Worm (Caenorhabditis elegans) whole organism, L4 larva: Measurements from ENCODE around the gene rbm-26.

Experiments
- F10B5.3 ChIP-seq: sonication (generic microtip); optimal IDR thresholded peaks from 2 replicates; lab custom pipeline; 2016; ENCODE audit warnings: mild to moderate bottlenecking, missing genetic modification characterization, missing compliant biosample characterization
- R02D3.7 ChIP-seq: fragments of 150-350 bp; sonication (generic microtip); optimal IDR thresholded peaks from 3 replicates; lab custom pipeline; 2014; ENCODE audit warnings: missing biosample characterization, missing genetic modification characterization
- T20F7.1 ChIP-seq: fragments of 200-800 bp; sonication (Bioruptor generic); optimal IDR thresholded peaks from 2 replicates; lab custom pipeline; 2018; ENCODE audit warnings: mild to moderate bottlenecking, missing genetic modification characterization, missing compliant biosample characterization
- T26A8.4 ChIP-seq: fragments of 200-800 bp; sonication (Bioruptor generic); IDR thresholded peaks from 2 replicates; pipeline ENCODE4 v1.3.6; 2022; ENCODE audit warnings: missing genetic modification characterization, missing compliant biosample characterization
- Y5F2A.4 ChIP-seq: fragments of 200-800 bp; sonication (Bioruptor generic); optimal IDR thresholded peaks from 2 replicates; lab custom pipeline; 2018; ENCODE audit warnings: mild to moderate bottlenecking, missing genetic modification characterization, missing compliant biosample characterization
- Y75B8A.6 ChIP-seq: fragments of 200-800 bp; sonication (Bioruptor generic); IDR thresholded peaks from 2 replicates; pipeline ENCODE4 v1.3.6; 2022; ENCODE audit warnings: missing genetic modification reagents, missing genetic modification characterization, missing compliant biosample characterization
- ZK337.2 ChIP-seq: fragments of 200-800 bp; sonication (Bioruptor generic); IDR thresholded peaks from 2 replicates; pipeline ENCODE4 v1.3.6; 2022; ENCODE audit warnings: missing genetic modification reagents, missing genetic modification characterization, missing compliant biosample characterization
- aha-1 ChIP-seq: fragments of 150-350 bp; peaks from one replicate; lab custom pipeline; 2014; ENCODE audit warnings: missing biosample characterization, missing genetic modification characterization
- ama-1 ChIP-seq: fragments of 150-350 bp; optimal IDR thresholded peaks from 2 replicates; lab custom pipeline; 2014; ENCODE audit warnings: inconsistent platforms, mixed read lengths
- arid-1 ChIP-seq: fragments of 200-800 bp; sonication (Bioruptor generic); conservative IDR thresholded peaks from 2 replicates; pipeline ENCODE4 v1.3.6; 2022; ENCODE audit warnings: missing genetic modification reagents, missing genetic modification characterization, missing compliant biosample characterization
- ceh-20 ChIP-seq: fragments of 200-800 bp; sonication (Bioruptor generic); IDR thresholded peaks from 2 replicates; pipeline ENCODE4 v1.3.6; 2022; ENCODE audit warnings: missing genetic modification reagents, missing genetic modification characterization, missing compliant biosample characterization
- ceh-28 ChIP-seq: fragments of 150-350 bp; optimal IDR thresholded peaks from 2 replicates; lab custom pipeline; 2014; ENCODE audit warnings: missing biosample characterization, missing genetic modification reagents, missing genetic modification characterization
- ceh-32 ChIP-seq: sonication (generic microtip); optimal IDR thresholded peaks from 2 replicates; lab custom pipeline; 2016; ENCODE audit warnings: mild to moderate bottlenecking, missing genetic modification characterization, missing compliant biosample characterization; ENCODE audit not compliant: poor library complexity
- ceh-44 ChIP-seq: fragments of 200-800 bp; sonication (Bioruptor generic); IDR thresholded peaks from 2 replicates; pipeline ENCODE4 v1.3.6; 2022; ENCODE audit warnings: missing genetic modification reagents, missing genetic modification characterization, missing compliant biosample characterization
- ceh-62 ChIP-seq: sonication (generic microtip); optimal IDR thresholded peaks from 2 replicates; lab custom pipeline; 2017; ENCODE audit warnings: missing biosample characterization, missing genetic modification characterization
- ces-1 ChIP-seq: fragments of 150-350 bp; sonication (generic microtip); optimal IDR thresholded peaks from 4 replicates; lab custom pipeline; 2014; ENCODE audit warnings: missing biosample characterization, missing genetic modification reagents, missing genetic modification characterization
- ctbp-1 ChIP-seq: fragments of 200-800 bp; sonication (Bioruptor generic); IDR thresholded peaks from 2 replicates; pipeline ENCODE4 v1.3.6; 2022; ENCODE audit warnings: missing genetic modification reagents, missing genetic modification characterization, missing compliant biosample characterization
- daf-16 ChIP-seq, 3 experiments: sonication (generic microtip); optimal IDR thresholded peaks; 2 replicates each; lab custom pipeline; 2016 to 2017; ENCODE audit warnings: missing genetic modification characterization in 3 of 3, missing genetic modification reagents in 3 of 3, mild to moderate bottlenecking in 2 of 3, missing compliant biosample characterization in 2 of 3, missing biosample characterization in 1 of 3, moderate library complexity in 1 of 3
- daf-8 ChIP-seq: fragments of 200-800 bp; sonication (Bioruptor generic); IDR thresholded peaks from 2 replicates; pipeline ENCODE4 v1.3.6; 2022; ENCODE audit warnings: missing genetic modification characterization, missing compliant biosample characterization
- dmd-8 ChIP-seq: fragments of 200-800 bp; sonication (Bioruptor generic); IDR thresholded peaks from 2 replicates; pipeline ENCODE4 v1.3.6; 2022; ENCODE audit warnings: missing genetic modification characterization, missing compliant biosample characterization
- dmd-9 ChIP-seq: fragments of 200-800 bp; sonication (Bioruptor generic); IDR thresholded peaks from 2 replicates; pipeline ENCODE4 v1.3.6; 2022; ENCODE audit warnings: missing genetic modification reagents, missing genetic modification characterization, missing compliant biosample characterization
- dpl-1 ChIP-seq: fragments of 150-350 bp; optimal IDR thresholded peaks from 2 replicates; lab custom pipeline; 2014; ENCODE audit warnings: missing biosample characterization, missing genetic modification reagents, missing genetic modification characterization
- egl-27 ChIP-seq: sonication (generic microtip); optimal IDR thresholded peaks from 3 replicates; lab custom pipeline; 2017; ENCODE audit warnings: missing biosample characterization, missing genetic modification reagents, missing genetic modification characterization
- fkh-10 ChIP-seq: fragments of 150-350 bp; optimal IDR thresholded peaks from 2 replicates; lab custom pipeline; 2014; ENCODE audit warnings: missing biosample characterization, missing genetic modification reagents, missing genetic modification characterization
- gei-8 ChIP-seq: fragments of 200-800 bp; sonication (Bioruptor generic); optimal IDR thresholded peaks from 2 replicates; lab custom pipeline; 2018; ENCODE audit warnings: mild to moderate bottlenecking, missing genetic modification characterization, missing compliant biosample characterization
- hlh-30 ChIP-seq: sonication (generic microtip); optimal IDR thresholded peaks from 2 replicates; lab custom pipeline; 2017; ENCODE audit warnings: antibody characterized with exemption, mild to moderate bottlenecking, missing genetic modification characterization, missing compliant biosample characterization; ENCODE audit not compliant: insufficient read depth
- jun-1 ChIP-seq: fragments of 150-350 bp; optimal IDR thresholded peaks from 2 replicates; lab custom pipeline; 2014; ENCODE audit warnings: missing biosample characterization, missing genetic modification reagents, missing genetic modification characterization
- lim-7 ChIP-seq: fragments of 200-800 bp; sonication (Bioruptor generic); IDR thresholded peaks from 2 replicates; pipeline ENCODE4 v1.3.6; 2022; ENCODE audit warnings: missing genetic modification characterization, missing compliant biosample characterization
- lin-15B ChIP-seq: fragments of 150-350 bp; sonication (generic microtip); optimal IDR thresholded peaks from 3 replicates; lab custom pipeline; 2014; ENCODE audit warnings: missing biosample characterization, missing genetic modification characterization
- lin-38 ChIP-seq: fragments of 200-800 bp; sonication (Bioruptor generic); IDR thresholded peaks from 2 replicates; pipeline ENCODE4 v1.3.6; 2022; ENCODE audit warnings: missing genetic modification reagents, missing genetic modification characterization, missing compliant biosample characterization
- lir-3 ChIP-seq: sonication (generic microtip); optimal IDR thresholded peaks from 2 replicates; lab custom pipeline; 2016; ENCODE audit warnings: mild to moderate bottlenecking, missing genetic modification characterization, missing compliant biosample characterization
- lsy-2 ChIP-seq, 2 experiments: fragments of 150-350 bp in 1 of 2; sonication (generic microtip) in 1 of 2; optimal IDR thresholded peaks; 2 replicates each; lab custom pipeline; 2014 to 2017; ENCODE audit warnings: missing biosample characterization in 2 of 2, missing genetic modification characterization in 2 of 2
- madf-9 ChIP-seq: fragments of 200-800 bp; sonication (Bioruptor generic); conservative IDR thresholded peaks from 2 replicates; pipeline ENCODE4 v1.3.6; 2022; ENCODE audit warnings: missing genetic modification reagents, missing genetic modification characterization, missing compliant biosample characterization
- mep-1 ChIP-seq: fragments of 150-350 bp; sonication (generic microtip); optimal IDR thresholded peaks from 3 replicates; lab custom pipeline; 2014; ENCODE audit warnings: missing biosample characterization, missing genetic modification characterization
- mes-2 ChIP-seq: sonication (generic microtip); optimal IDR thresholded peaks from 2 replicates; lab custom pipeline; 2016; ENCODE audit warnings: missing genotype, mild to moderate bottlenecking, missing genetic modification characterization, missing compliant biosample characterization; ENCODE audit not compliant: poor library complexity, severe bottlenecking
- nhr-10 ChIP-seq: fragments of 150-350 bp; optimal IDR thresholded peaks from 2 replicates; lab custom pipeline; 2014; ENCODE audit warnings: missing biosample characterization, missing genetic modification characterization
- nhr-11 ChIP-seq: fragments of 150-350 bp; optimal IDR thresholded peaks from 2 replicates; lab custom pipeline; 2014; ENCODE audit warnings: missing biosample characterization, missing genetic modification characterization
- nhr-41 ChIP-seq: fragments of 200-800 bp; sonication (Bioruptor generic); IDR thresholded peaks from 2 replicates; pipeline ENCODE4 v1.3.6; 2022; ENCODE audit warnings: missing genetic modification reagents, missing genetic modification characterization, missing compliant biosample characterization
- nhr-48 ChIP-seq: sonication (generic microtip); optimal IDR thresholded peaks from 2 replicates; lab custom pipeline; 2016; ENCODE audit warnings: mild to moderate bottlenecking, missing genetic modification characterization, missing compliant biosample characterization
- nhr-6 ChIP-seq: fragments of 150-350 bp; optimal IDR thresholded peaks from 2 replicates; lab custom pipeline; 2014; ENCODE audit warnings: missing biosample characterization, missing genetic modification characterization
- nhr-76 ChIP-seq: fragments of 150-350 bp; optimal IDR thresholded peaks from 2 replicates; lab custom pipeline; 2014; ENCODE audit warnings: missing biosample characterization, missing genetic modification characterization
- pqm-1 ChIP-seq: sonication (generic microtip); optimal IDR thresholded peaks from 2 replicates; lab custom pipeline; 2017; ENCODE audit warnings: missing biosample characterization, missing genetic modification characterization
- saeg-2 ChIP-seq: fragments of 200-800 bp; sonication (Bioruptor generic); IDR thresholded peaks from 2 replicates; pipeline ENCODE4 v1.3.6; 2022; ENCODE audit warnings: missing genetic modification reagents, missing genetic modification characterization, missing compliant biosample characterization
- set-16 ChIP-seq: fragments of 200-800 bp; sonication (Bioruptor generic); IDR thresholded peaks from 2 replicates; pipeline ENCODE4 v1.3.6; 2022; ENCODE audit warnings: missing genetic modification reagents, missing genetic modification characterization, missing compliant biosample characterization
- skn-1 ChIP-seq: fragments of 150-350 bp; optimal IDR thresholded peaks from 2 replicates; lab custom pipeline; 2014; ENCODE audit warnings: missing biosample characterization, missing genetic modification characterization
- snpc-1.2 ChIP-seq: fragments of 200-800 bp; sonication (Bioruptor generic); IDR thresholded peaks from 2 replicates; pipeline ENCODE4 v1.3.6; 2022; ENCODE audit warnings: missing genetic modification reagents, missing genetic modification characterization, missing compliant biosample characterization
- spr-1 ChIP-seq: sonication (generic microtip); optimal IDR thresholded peaks from 2 replicates; lab custom pipeline; 2016; ENCODE audit warnings: mild to moderate bottlenecking, missing genetic modification characterization, missing compliant biosample characterization
- tra-1 ChIP-seq: fragments of 200-800 bp; sonication (Bioruptor generic); IDR thresholded peaks from 2 replicates; pipeline ENCODE4 v1.3.6; 2022; ENCODE audit warnings: missing genetic modification reagents, missing genetic modification characterization, missing compliant biosample characterization
- zag-1 ChIP-seq: fragments of 150-350 bp; optimal IDR thresholded peaks from 2 replicates; lab custom pipeline; 2014; ENCODE audit warnings: missing biosample characterization, missing genetic modification characterization
- ztf-11 ChIP-seq: fragments of 150-350 bp; optimal IDR thresholded peaks from 2 replicates; lab custom pipeline; 2014; ENCODE audit warnings: missing biosample characterization, missing genetic modification characterization
- ztf-7 ChIP-seq: fragments of 150-350 bp; optimal IDR thresholded peaks from 2 replicates; lab custom pipeline; 2014; ENCODE audit warnings: missing biosample characterization, missing genetic modification characterization

Gene rbm-26

DNA sequence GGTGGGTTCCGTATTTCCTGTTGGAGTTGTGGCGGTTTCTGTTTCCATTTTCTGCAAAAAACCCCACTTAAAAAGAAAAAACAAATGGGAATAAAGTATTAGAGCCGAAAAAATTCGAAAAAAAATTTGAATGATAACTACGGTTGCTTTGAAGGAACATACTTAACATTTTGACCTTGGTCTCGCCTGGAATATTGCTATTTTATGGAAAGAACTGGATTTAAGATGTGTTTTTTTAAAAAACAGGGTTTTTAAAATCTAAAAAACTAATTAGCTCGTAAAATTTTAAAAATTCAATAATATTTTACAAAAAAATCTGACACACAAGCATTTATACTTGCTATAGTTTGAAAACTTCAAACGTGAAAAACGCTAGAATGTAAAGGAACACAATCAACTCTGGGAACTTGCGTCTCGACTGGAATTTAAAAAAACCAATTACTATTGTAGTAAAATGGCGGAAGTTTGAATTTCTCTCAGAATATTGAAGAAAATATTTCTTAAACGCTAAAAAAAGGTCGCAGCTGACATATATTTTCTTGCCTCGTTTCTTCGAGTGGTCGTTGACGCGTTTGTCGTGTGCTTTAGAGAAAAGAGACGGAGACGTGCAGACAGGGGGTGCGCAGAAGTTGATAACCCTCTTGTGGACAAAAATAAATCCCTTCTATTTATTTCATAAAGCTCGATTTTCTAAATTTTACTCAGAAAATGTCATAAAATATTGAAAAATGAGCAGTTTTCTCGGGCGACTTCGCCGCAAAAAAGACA is 13.2 kb upstream of the rbm-26 start, which contains the start of the genes lgg-3 and rgs-5 (continued):
- TF ChIP-seq fkh-10 (GFP tag; lab: Kevin White, UChicago) (no peak), set-16 (GFP tag; lab: Robert Waterston, UW) (no peak), T20F7.1 (GFP tag; lab: Kevin White, UChicago) (no peak), R02D3.7 (no peak), lim-7 (GFP tag; lab: Robert Waterston, UW) (no peak), egl-27 (tag; lab: Kevin White, UChicago) (no peak), ama-1 (lab: Kevin White, UChicago) (no peak), nhr-48 (no peak), dmd-9 (GFP tag; lab: Robert Waterston, UW) (no peak), spr-1 (tag; lab: Kevin White, UChicago) (no peak), Y75B8A.6 (GFP tag; lab: Robert Waterston, UW) (no peak), snpc-1.2 (GFP tag; lab: Robert Waterston, UW) (no peak), aha-1 (tag; lab: Kevin White, UChicago) (no peak), ceh-20 (GFP tag; lab: Robert Waterston, UW) (no peak), daf-16 (GFP tag; optimal IDR thresholded peaks at IDR 0.05; lab: Kevin White, UChicago) (no peak), daf-16 (tag; optimal IDR thresholded peaks at IDR 0.05; lab: Kevin White, UChicago) (peak; percentile 8), jun-1 (tag; lab: Kevin White, UChicago) (no peak), saeg-2 (GFP tag; lab: Robert Waterston, UW) (no peak), nhr-6 (tag; lab: Kevin White, UChicago) (peak; percentile 2), mes-2 (tag; lab: Kevin White, UChicago) (peak; percentile 71), zag-1 (tag; lab: Kevin White, UChicago) (no peak), lin-15B (tag; lab: Kevin White, UChicago) (no peak), ZK337.2 (GFP tag; lab: Robert Waterston, UW) (no peak), nhr-10 (no peak), nhr-11 (tag; lab: Kevin White, UChicago) (no peak), lir-3 (tag; lab: Kevin White, UChicago) (no peak), ceh-44 (GFP tag; lab: Robert Waterston, UW) (no peak), nhr-76 (tag; lab: Kevin White, UChicago) (no peak), dmd-8 (GFP tag; lab: Robert Waterston, UW) (no peak), pqm-1 (tag; lab: Kevin White, UChicago) (no peak), daf-8 (GFP tag; lab: Robert Waterston, UW) (no peak), Y5F2A.4 (no peak), ztf-11 (no peak), lsy-2 (tag; optimal IDR thresholded peaks at IDR 0.05; lab: Kevin White, UChicago) (peak in 1 of 2 experiments; percentile 64), ceh-62 (no peak), tra-1 (GFP tag; lab: Robert Waterston, UW) (no peak), hlh-30 (peak; percentile 44), F10B5.3 (tag; lab: Kevin White, UChicago) (no peak), lin-38 (GFP tag; lab: Robert Waterston, UW) (peak; percentile 39; the same call in 1 of the 2 replicates), skn-1 (tag; lab: Kevin White, UChicago) (no peak), mep-1 (peak; percentile 60), dpl-1 (GFP tag; lab: Kevin White, UChicago) (peak; percentile 58), gei-8 (GFP tag; lab: Kevin White, UChicago) (no peak), ces-1 (GFP tag; lab: Kevin White, UChicago) (no peak), nhr-41 (no peak), ceh-28 (no peak), madf-9 (GFP tag; lab: Robert Waterston, UW) (no peak), ceh-32 (tag; lab: Kevin White, UChicago) (no peak), arid-1 (GFP tag; lab: Robert Waterston, UW) (no peak), ctbp-1 (GFP tag; lab: Robert Waterston, UW) (no peak), ztf-7 (tag; lab: Kevin White, UChicago) (no peak), T26A8.4 (GFP tag; lab: Robert Waterston, UW) (no peak)
